Worm (Caenorhabditis elegans) whole organism, mixed stage, embryonic: ENCODE data around the gene col-175.

ENCODE experiments used
- cnd-1 ChIP-seq: fragments of 200-800 bp; sonication (Bioruptor generic); optimal IDR thresholded peaks from 2 replicates; lab custom pipeline; 2018; ENCODE audit warnings: mild to moderate bottlenecking, missing genetic modification characterization, missing compliant biosample characterization
- drap-1 ChIP-seq: fragments of 200-800 bp; sonication (Bioruptor generic); optimal IDR thresholded peaks from 3 replicates; lab custom pipeline; 2018; ENCODE audit warnings: mild to moderate bottlenecking, missing genetic modification characterization, missing compliant biosample characterization
- mls-2 ChIP-seq: sonication (generic microtip); optimal IDR thresholded peaks from 2 replicates; lab custom pipeline; 2016; ENCODE audit warnings: mild to moderate bottlenecking, missing genetic modification characterization, moderate library complexity, missing compliant biosample characterization
- nhr-12 ChIP-seq: fragments of 150-350 bp; optimal IDR thresholded peaks from 2 replicates; lab custom pipeline; 2014; ENCODE audit warnings: missing biosample characterization, missing genetic modification characterization
- nhr-2 ChIP-seq: fragments of 150-350 bp; optimal IDR thresholded peaks from 2 replicates; lab custom pipeline; 2014; ENCODE audit warnings: missing biosample characterization, missing genetic modification characterization
- nhr-28 ChIP-seq: fragments of 150-350 bp; optimal IDR thresholded peaks from 2 replicates; lab custom pipeline; 2014; ENCODE audit warnings: missing biosample characterization, missing genetic modification characterization
- nhr-76 ChIP-seq: sonication (generic microtip); optimal IDR thresholded peaks from 2 replicates; lab custom pipeline; 2017; ENCODE audit warnings: missing biosample characterization, missing genetic modification characterization
- pha-4 ChIP-seq: fragments of 150-350 bp; optimal IDR thresholded peaks from 2 replicates; lab custom pipeline; 2018; ENCODE audit warnings: missing biosample characterization, missing genetic modification reagents, missing genetic modification characterization
- snpc-4 ChIP-seq: fragments of 150-350 bp; optimal IDR thresholded peaks from 2 replicates; lab custom pipeline; 2014; ENCODE audit warnings: missing biosample characterization, missing genetic modification characterization
- sptf-1 ChIP-seq: sonication (generic microtip); optimal IDR thresholded peaks from 2 replicates; lab custom pipeline; 2017; ENCODE audit warnings: mild to moderate bottlenecking, missing genetic modification characterization, moderate library complexity, missing compliant biosample characterization
- unc-120 ChIP-seq: sonication (generic microtip); optimal IDR thresholded peaks from 2 replicates; lab custom pipeline; 2017; ENCODE audit warnings: missing genetic modification characterization, missing compliant biosample characterization; ENCODE audit not compliant: poor library complexity, severe bottlenecking
- unc-39 ChIP-seq: fragments of 150-350 bp; optimal IDR thresholded peaks from 2 replicates; lab custom pipeline; 2014; ENCODE audit warnings: missing biosample characterization, missing genetic modification characterization
- unc-62 ChIP-seq: fragments of 150-350 bp; optimal IDR thresholded peaks from 2 replicates; lab custom pipeline; 2014; ENCODE audit warnings: missing biosample characterization, missing genetic modification reagents, missing genetic modification characterization
- ztf-11 ChIP-seq: fragments of 150-350 bp; optimal IDR thresholded peaks from 2 replicates; lab custom pipeline; 2014; ENCODE audit warnings: missing biosample characterization, missing genetic modification characterization

- TF ChIP-seq ztf-11 (tag; lab: Kevin White, UChicago) (no peak), pha-4 (no peak), unc-39 (tag; lab: Kevin White, UChicago) (no peak), nhr-2 (no peak), unc-62 (GFP tag; lab: Kevin White, UChicago) (no peak), sptf-1 (tag; lab: Kevin White, UChicago) (no peak), snpc-4 (tag; lab: Kevin White, UChicago) (no peak), nhr-28 (tag; lab: Kevin White, UChicago) (no peak), unc-120 (tag; lab: Kevin White, UChicago) (no peak), nhr-12 (no peak), cnd-1 (tag; lab: Kevin White, UChicago) (no peak), nhr-76 (tag; lab: Kevin White, UChicago) (no peak), drap-1 (GFP tag; lab: Kevin White, UChicago) (no peak), mls-2 (no peak)
Observed at ce11 chrX:9251488-9251887, 17.1 kb upstream of the col-175 start, which contains the start of gene pes-8.
